Worm (Caenorhabditis elegans): ENCODE data around the gene K07F5.12.
"Not testable (repeated sequence)": the region's sequence is repeated elsewhere in the genome, so short reads cannot be mapped to it uniquely, and the experiment has no call there.

Gene K07F5.12

ce11 chrIV:9873837-9874236 lies 18.0 kb downstream of the K07F5.12 start:
- TF ChIP-seq F13C5.2 (tag; optimal IDR thresholded peaks at IDR 0.05) (no peak), tra-4 (tag; optimal IDR thresholded peaks at IDR 0.05) (no peak), ceh-36 (tag; optimal IDR thresholded peaks at IDR 0.05) (no peak), tbx-37 (GFP tag; conservative IDR thresholded peaks at IDR 0.05) (no peak), tbx-11 (GFP tag; IDR thresholded peaks at IDR 0.05) (no peak), aly-1 (tag; optimal IDR thresholded peaks at IDR 0.05) (no peak), sea-1 (GFP tag; conservative IDR thresholded peaks at IDR 0.05) (no peak), flt-1 (GFP tag; IDR thresholded peaks at IDR 0.05) (no peak), hmg-4 (GFP tag; optimal IDR thresholded peaks at IDR 0.05) (no peak)

ce11 chrIV:9875646-9876045 lies 19.8 kb downstream of the K07F5.12 start:
- TF ChIP-seq sea-1 (GFP tag; conservative IDR thresholded peaks at IDR 0.05) = no peak
- TF ChIP-seq tra-4 (tag; optimal IDR thresholded peaks at IDR 0.05) = no peak
- no peak for TF ChIP-seq ama-1 (optimal IDR thresholded peaks at IDR 0.05)
- no peak for TF ChIP-seq hmg-4 (GFP tag; optimal IDR thresholded peaks at IDR 0.05)
- no peak for TF ChIP-seq F13C5.2 (tag; optimal IDR thresholded peaks at IDR 0.05)
- no peak for TF ChIP-seq pes-1 (GFP tag; IDR thresholded peaks at IDR 0.05)
- no peak for TF ChIP-seq hmbx-1 (tag; optimal IDR thresholded peaks at IDR 0.05)
- TF ChIP-seq ets-7 (tag; optimal IDR thresholded peaks at IDR 0.05) = no peak
- no peak for TF ChIP-seq hnd-1 (tag; optimal IDR thresholded peaks at IDR 0.05)
- no peak for TF ChIP-seq scrt-1 (GFP tag; IDR thresholded peaks at IDR 0.05)
- TF ChIP-seq B0310.2 (tag; optimal IDR thresholded peaks at IDR 0.05) = no peak
- TF ChIP-seq ceh-36 (tag; optimal IDR thresholded peaks at IDR 0.05) = no peak
- no peak for TF ChIP-seq aly-1 (tag; optimal IDR thresholded peaks at IDR 0.05)
- TF ChIP-seq tbx-37 (GFP tag; conservative IDR thresholded peaks at IDR 0.05) = no peak
- no peak for TF ChIP-seq tbx-11 (GFP tag; IDR thresholded peaks at IDR 0.05)
- TF ChIP-seq ceh-13 (GFP tag; optimal IDR thresholded peaks at IDR 0.05) = no peak
- no peak for TF ChIP-seq flt-1 (GFP tag; IDR thresholded peaks at IDR 0.05)

- TF ChIP-seq ama-1 (optimal IDR thresholded peaks at IDR 0.05) (no peak), B0310.2 (tag; optimal IDR thresholded peaks at IDR 0.05) (no peak), tbx-11 (GFP tag; IDR thresholded peaks at IDR 0.05) (no peak), aly-1 (tag; optimal IDR thresholded peaks at IDR 0.05) (no peak), ceh-13 (GFP tag; optimal IDR thresholded peaks at IDR 0.05) (no peak), tra-4 (tag; optimal IDR thresholded peaks at IDR 0.05) (no peak), tbx-37 (GFP tag; conservative IDR thresholded peaks at IDR 0.05) (no peak), hnd-1 (tag; optimal IDR thresholded peaks at IDR 0.05) (no peak)
Observed at ce11 chrIV:9878893-9879379, 23.1 kb downstream of the K07F5.12 start, which contains the start of gene nhr-4. Gene nhr-4 (plus strand): TSS chrIV:9879329.

- TF ChIP-seq ceh-36 (tag; optimal IDR thresholded peaks at IDR 0.05) (no peak), tbx-37 (GFP tag; conservative IDR thresholded peaks at IDR 0.05) (no peak), pes-1 (GFP tag; IDR thresholded peaks at IDR 0.05) (no peak), hmg-4 (GFP tag; optimal IDR thresholded peaks at IDR 0.05) (no peak), hmbx-1 (tag; optimal IDR thresholded peaks at IDR 0.05) (no peak), sea-1 (GFP tag; conservative IDR thresholded peaks at IDR 0.05) (no peak), tra-4 (tag; optimal IDR thresholded peaks at IDR 0.05) (no peak), scrt-1 (GFP tag; IDR thresholded peaks at IDR 0.05) (no peak), tbx-11 (GFP tag; IDR thresholded peaks at IDR 0.05) (no peak), ceh-13 (GFP tag; optimal IDR thresholded peaks at IDR 0.05) (no peak), hnd-1 (tag; optimal IDR thresholded peaks at IDR 0.05) (no peak)
Observed at ce11 chrIV:9884257-9884656, 28.4 kb downstream of the K07F5.12 start, which contains the start of the genes prp-18 and mccc-1. Gene prp-18 (minus strand): TSS chrIV:9884383. Gene mccc-1 (plus strand): TSS chrIV:9884570.

ce11 chrIV:9889857-9890256 lies 34.0 kb downstream of the K07F5.12 start, which contains the start of gene ttbk-3:
Gene ttbk-3 (minus strand): TSS chrIV:9889957.
- TF ChIP-seq F13C5.2 (tag; optimal IDR thresholded peaks at IDR 0.05) = no peak
- TF ChIP-seq hnd-1 (tag; optimal IDR thresholded peaks at IDR 0.05) = no peak

ce11 chrIV:9891938-9892337 lies 36.1 kb downstream of the K07F5.12 start, which contains the start of gene F32B6.4:
Gene F32B6.4 (minus strand): TSS chrIV:9892038.
- no peak for TF ChIP-seq tbx-37 (GFP tag; conservative IDR thresholded peaks at IDR 0.05)
- TF ChIP-seq ceh-13 (GFP tag; optimal IDR thresholded peaks at IDR 0.05) = no peak
- no peak for TF ChIP-seq hnd-1 (tag; optimal IDR thresholded peaks at IDR 0.05)
- no peak for TF ChIP-seq hmg-4 (GFP tag; optimal IDR thresholded peaks at IDR 0.05)
- no peak for TF ChIP-seq ama-1 (optimal IDR thresholded peaks at IDR 0.05)
- no peak for TF ChIP-seq scrt-1 (GFP tag; IDR thresholded peaks at IDR 0.05)
- TF ChIP-seq F13C5.2 (tag; optimal IDR thresholded peaks at IDR 0.05) = no peak
- no peak for TF ChIP-seq flt-1 (GFP tag; IDR thresholded peaks at IDR 0.05)
- no peak for TF ChIP-seq tra-4 (tag; optimal IDR thresholded peaks at IDR 0.05)
- TF ChIP-seq aly-1 (tag; optimal IDR thresholded peaks at IDR 0.05) = no peak
- TF ChIP-seq hmbx-1 (tag; optimal IDR thresholded peaks at IDR 0.05) = no peak
- no peak for TF ChIP-seq ets-7 (tag; optimal IDR thresholded peaks at IDR 0.05)
- TF ChIP-seq tbx-11 (GFP tag; IDR thresholded peaks at IDR 0.05) = no peak
- no peak for TF ChIP-seq pes-1 (GFP tag; IDR thresholded peaks at IDR 0.05)
- no peak for TF ChIP-seq ceh-36 (tag; optimal IDR thresholded peaks at IDR 0.05)
- TF ChIP-seq sea-1 (GFP tag; conservative IDR thresholded peaks at IDR 0.05) = no peak
- no peak for TF ChIP-seq B0310.2 (tag; optimal IDR thresholded peaks at IDR 0.05)

ce11 chrIV:9893649-9894048 lies 37.8 kb downstream of the K07F5.12 start, which contains the start of gene sss-1:
Gene sss-1 (minus strand): TSS chrIV:9893749.
- not testable (repeated sequence) for TF ChIP-seq ceh-36 (tag; optimal IDR thresholded peaks at IDR 0.05); flt-1 (GFP tag; IDR thresholded peaks at IDR 0.05); B0310.2 (tag; optimal IDR thresholded peaks at IDR 0.05)

- TF ChIP-seq hnd-1, ceh-36, ets-7 (tag; optimal IDR thresholded peaks at IDR 0.05): not testable (repeated sequence)
Observed at ce11 chrIV:9894331-9894730, 38.5 kb downstream of the K07F5.12 start, which contains the start of gene msp-77. Gene msp-77 (plus strand): TSS chrIV:9894631.

Measured in whole organism, early embryonic.